Fruit fly (Drosophila melanogaster) whole organism, pupa: ENCODE measurements around the gene CG7567.

Experiments
- CG10348 ChIP-seq: fragments of 200-800 bp; sonication (Bioruptor generic); IDR thresholded peaks from 2 replicates; pipeline ENCODE4 v1.3.6; 2022; ENCODE audit warnings: missing biosample characterization, missing genetic modification characterization
- CG12605 ChIP-seq: fragments of 200-800 bp; sonication (Bioruptor generic); IDR thresholded peaks from 2 replicates; pipeline ENCODE4 v1.3.6; 2022; ENCODE audit warnings: missing biosample characterization, missing genetic modification characterization
- CG14655 ChIP-seq: fragments of 200-800 bp; sonication (Bioruptor generic); optimal IDR thresholded peaks from 3 replicates; lab custom pipeline; 2017; ENCODE audit warnings: mild to moderate bottlenecking, missing biosample characterization, missing genetic modification reagents, missing genetic modification characterization
- CG15710 ChIP-seq: fragments of 200-800 bp; sonication (Bioruptor generic); optimal IDR thresholded peaks from 2 replicates; lab custom pipeline; 2018; ENCODE audit warnings: missing biosample characterization, mild to moderate bottlenecking, missing genetic modification characterization, moderate library complexity
- CG17806 ChIP-seq: fragments of 200-800 bp; sonication (Bioruptor generic); optimal IDR thresholded peaks from 2 replicates; lab custom pipeline; 2018; ENCODE audit warnings: missing biosample characterization, mild to moderate bottlenecking, missing genetic modification characterization, moderate library complexity
- CG32121 ChIP-seq: fragments of 200-800 bp; sonication (Bioruptor generic); IDR thresholded peaks from 2 replicates; pipeline ENCODE4 v1.3.6; 2022; ENCODE audit warnings: missing biosample characterization, missing genetic modification characterization
- CG34367 ChIP-seq: fragments of 200-800 bp; sonication (Bioruptor generic); optimal IDR thresholded peaks from 2 replicates; lab custom pipeline; 2018; ENCODE audit warnings: missing biosample characterization, mild to moderate bottlenecking, missing genetic modification characterization
- CG4496 ChIP-seq: fragments of 200-800 bp; sonication (Bioruptor generic); IDR thresholded peaks from 3 replicates; pipeline ENCODE4 v1.3.6; 2022; ENCODE audit warnings: missing biosample characterization, missing genetic modification characterization
- CG8159 ChIP-seq: fragments of 200-800 bp; sonication (Bioruptor generic); optimal IDR thresholded peaks from 3 replicates; lab custom pipeline; 2018; ENCODE audit warnings: missing biosample characterization, mild to moderate bottlenecking, missing genetic modification characterization, moderate library complexity
- D1 ChIP-seq: fragments of 200-800 bp; sonication (Bioruptor generic); optimal IDR thresholded peaks from 2 replicates; lab custom pipeline; 2018; ENCODE audit warnings: missing biosample characterization, mild to moderate bottlenecking, missing genetic modification characterization, moderate library complexity
- EcR ChIP-seq: fragments of 200-800 bp; sonication (Bioruptor generic); optimal IDR thresholded peaks from 3 replicates; lab custom pipeline; 2019; ENCODE audit warnings: missing biosample characterization, missing genetic modification characterization, mild to moderate bottlenecking, moderate library complexity, missing genetic modification reagents
- Ets98B ChIP-seq: fragments of 200-800 bp; sonication (Bioruptor generic); IDR thresholded peaks from 2 replicates; pipeline ENCODE4 v1.3.6; 2022; ENCODE audit warnings: missing biosample characterization, missing genetic modification characterization
- Pif1A ChIP-seq: fragments of 200-800 bp; sonication (Bioruptor generic); optimal IDR thresholded peaks from 3 replicates; lab custom pipeline; 2016; ENCODE audit warnings: missing biosample characterization, missing genetic modification characterization
- fd96Ca ChIP-seq: fragments of 200-800 bp; sonication (Bioruptor generic); IDR thresholded peaks from 3 replicates; pipeline ENCODE4 v1.3.6; 2022; ENCODE audit warnings: missing biosample characterization, missing genetic modification characterization

- TF ChIP-seq fd96Ca (GFP tag; lab: Robert Waterston, UW) (no peak), EcR (no peak), CG8159 (tag; lab: Kevin White, UChicago) (no peak), CG32121 (GFP tag; lab: Robert Waterston, UW) (no peak), CG17806 (tag; lab: Kevin White, UChicago) (no peak), Ets98B (no peak), CG4496 (GFP tag; lab: Robert Waterston, UW) (no peak), CG15710 (no peak), CG14655 (no peak), CG10348 (GFP tag; lab: Robert Waterston, UW) (no peak), Pif1A (GFP tag; lab: Kevin White, UChicago) (no peak), CG12605 (GFP tag; lab: Robert Waterston, UW) (no peak), CG34367 (no peak), D1 (tag; lab: Kevin White, UChicago) (no peak)
Measured at dm6 chr3R:29588004-29588403, at the start of gene CG7567.
